Fruit fly (Drosophila melanogaster) whole organism, prepupa: ENCODE results near the gene Nedd8.

Source experiments
- Blimp-1 ChIP-seq: fragments of 200-800 bp; sonication (Bioruptor generic); optimal IDR thresholded peaks from 3 replicates; lab custom pipeline; 2017; ENCODE audit warnings: missing biosample characterization, missing genetic modification characterization, mild to moderate bottlenecking, moderate library complexity, missing genetic modification reagents
- CG11294 ChIP-seq: fragments of 200-800 bp; sonication (Bioruptor generic); IDR thresholded peaks from 2 replicates; pipeline ENCODE4 v1.3.6; 2022; ENCODE audit warnings: missing biosample characterization, missing genetic modification characterization
- CG15336 ChIP-seq: fragments of 200-800 bp; sonication (Bioruptor generic); IDR thresholded peaks from 2 replicates; pipeline ENCODE4 v1.3.6; 2022; ENCODE audit warnings: missing biosample characterization, missing genetic modification characterization
- CG6792 ChIP-seq: fragments of 200-800 bp; sonication (Bioruptor generic); optimal IDR thresholded peaks from 3 replicates; lab custom pipeline; 2016; ENCODE audit warnings: missing biosample characterization, missing genetic modification characterization
- Gug ChIP-seq: fragments of 200-800 bp; sonication (Bioruptor generic); IDR thresholded peaks from 2 replicates; pipeline ENCODE4 v1.3.6; 2022; ENCODE audit warnings: missing biosample characterization, missing genetic modification characterization
- Met ChIP-seq: fragments of 200-800 bp; sonication (Bioruptor generic); optimal IDR thresholded peaks from 3 replicates; lab custom pipeline; 2016; ENCODE audit warnings: missing biosample characterization, missing genetic modification characterization
- OdsH ChIP-seq: fragments of 200-800 bp; sonication (Bioruptor generic); optimal IDR thresholded peaks from 3 replicates; lab custom pipeline; 2016; ENCODE audit warnings: missing biosample characterization, missing genetic modification characterization
- cyc ChIP-seq: fragments of 200-800 bp; sonication (Bioruptor generic); optimal IDR thresholded peaks from 3 replicates; lab custom pipeline; 2016; ENCODE audit warnings: missing biosample characterization, missing genetic modification characterization
- vri ChIP-seq: fragments of 200-800 bp; sonication (Bioruptor generic); optimal IDR thresholded peaks from 3 replicates; lab custom pipeline; 2016; ENCODE audit warnings: missing biosample characterization, mild to moderate bottlenecking, missing genetic modification characterization

DNA sequence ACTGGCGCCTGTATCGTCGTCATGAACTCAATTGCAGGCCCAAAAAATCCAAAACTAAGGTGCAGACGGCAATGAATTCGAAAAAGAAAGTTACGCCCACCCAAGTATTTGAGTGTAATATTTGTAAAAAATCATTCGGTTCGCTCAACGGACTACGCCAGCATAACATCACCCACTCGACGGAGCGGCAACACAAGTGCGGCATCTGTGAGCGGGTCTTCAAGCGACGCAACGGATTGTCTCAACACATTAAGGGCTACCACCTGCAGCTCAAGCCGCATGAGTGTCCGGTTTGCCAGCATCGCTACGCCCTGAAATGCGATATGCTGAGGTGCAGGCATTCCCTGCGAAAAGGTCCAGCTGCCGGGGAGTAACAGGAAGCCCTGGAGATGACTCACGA lies 25.1 kb upstream of the Nedd8 start:
- TF ChIP-seq cyc (GFP tag; lab: Kevin White, UChicago): no peak
- TF ChIP-seq Blimp-1 (GFP tag; lab: Kevin White, UChicago): no peak
- no peak for TF ChIP-seq OdsH (GFP tag; lab: Kevin White, UChicago)
- TF ChIP-seq CG15336 (GFP tag; lab: Robert Waterston, UW): no peak
- no peak for TF ChIP-seq CG11294 (GFP tag; lab: Robert Waterston, UW)
- no peak for TF ChIP-seq CG6792
- no peak for TF ChIP-seq Met (GFP tag; lab: Kevin White, UChicago)
- TF ChIP-seq vri (GFP tag; lab: Kevin White, UChicago): no peak
- no peak for TF ChIP-seq Gug (GFP tag; lab: Robert Waterston, UW)
